Fruit fly (Drosophila melanogaster) whole organism, embryonic: ENCODE data around the gene Rab3-GAP.
A peak's percentile ranks its signal among the peaks of the same experiment; 100 is the strongest.

ENCODE experiments used
- Ada2b ChIP-seq: fragments of 200-800 bp; sonication (Bioruptor generic); IDR thresholded peaks from 2 replicates; pipeline ENCODE4 v1.3.6; 2022; ENCODE audit warnings: missing biosample characterization, missing genetic modification characterization
- Atf3 ChIP-seq: fragments of 200-800 bp; sonication (Bioruptor generic); optimal IDR thresholded peaks from 3 replicates; lab custom pipeline; 2016; ENCODE audit warnings: missing biosample characterization, missing genetic modification characterization
- B-H1 ChIP-seq: fragments of 200-800 bp; sonication (Bioruptor generic); IDR thresholded peaks from 3 replicates; pipeline ENCODE4 v1.3.6; 2022; ENCODE audit warnings: missing biosample characterization, missing genetic modification characterization
- CG10147 ChIP-seq: fragments of 200-800 bp; sonication (Bioruptor generic); optimal IDR thresholded peaks from 2 replicates; lab custom pipeline; 2019; ENCODE audit warnings: missing biosample characterization, mild to moderate bottlenecking, missing genetic modification characterization, moderate library complexity
- CG10267 ChIP-seq: fragments of 200-800 bp; sonication (Bioruptor generic); optimal IDR thresholded peaks from 2 replicates; lab custom pipeline; 2018; ENCODE audit warnings: missing biosample characterization, mild to moderate bottlenecking, missing genetic modification characterization, moderate library complexity
- CG11247 ChIP-seq: fragments of 200-800 bp; sonication (Bioruptor generic); IDR thresholded peaks from 2 replicates; pipeline ENCODE4 v1.3.6; 2022; ENCODE audit warnings: missing biosample characterization, missing genetic modification characterization
- CG11504 ChIP-seq: fragments of 200-800 bp; sonication (Bioruptor generic); optimal IDR thresholded peaks from 3 replicates; lab custom pipeline; 2019; ENCODE audit warnings: missing biosample characterization, mild to moderate bottlenecking, missing genetic modification characterization, moderate library complexity
- CG11723 ChIP-seq: fragments of 200-800 bp; sonication (Bioruptor generic); optimal IDR thresholded peaks from 2 replicates; lab custom pipeline; 2017; ENCODE audit warnings: missing biosample characterization, mild to moderate bottlenecking, missing genetic modification characterization
- CG13123 ChIP-seq: fragments of 200-800 bp; sonication (Bioruptor generic); optimal IDR thresholded peaks from 2 replicates; lab custom pipeline; 2016; ENCODE audit warnings: missing biosample characterization, missing genetic modification characterization
- CG13894 ChIP-seq: fragments of 200-800 bp; sonication (Bioruptor generic); optimal IDR thresholded peaks from 3 replicates; lab custom pipeline; 2018; ENCODE audit warnings: missing biosample characterization, mild to moderate bottlenecking, missing genetic modification characterization, moderate library complexity
- CG1529 ChIP-seq: fragments of 200-800 bp; sonication (Bioruptor generic); optimal IDR thresholded peaks from 3 replicates; lab custom pipeline; 2018; ENCODE audit warnings: missing biosample characterization, missing genetic modification characterization
- CG16815 ChIP-seq: fragments of 200-800 bp; sonication (Bioruptor generic); optimal IDR thresholded peaks from 3 replicates; lab custom pipeline; 2017; ENCODE audit warnings: missing biosample characterization, mild to moderate bottlenecking, missing genetic modification characterization
- CG17328 ChIP-seq: fragments of 200-800 bp; sonication (Bioruptor generic); IDR thresholded peaks from 2 replicates; pipeline ENCODE4 v1.3.6; 2022; ENCODE audit warnings: missing biosample characterization, missing genetic modification characterization
- CG30403 ChIP-seq: fragments of 200-800 bp; sonication (Bioruptor generic); optimal IDR thresholded peaks from 3 replicates; lab custom pipeline; 2016; ENCODE audit warnings: missing biosample characterization, missing genetic modification characterization
- CG3726 ChIP-seq: fragments of 200-800 bp; sonication (Bioruptor generic); IDR thresholded peaks from 3 replicates; pipeline ENCODE4, ENCODE4 v1.3.6; 2022; ENCODE audit warnings: missing biosample characterization, missing genetic modification characterization
- CG3838 ChIP-seq: fragments of 200-800 bp; sonication (Bioruptor generic); optimal IDR thresholded peaks from 3 replicates; lab custom pipeline; 2016; ENCODE audit warnings: missing biosample characterization, missing genetic modification characterization
- CG6791 ChIP-seq: fragments of 200-800 bp; sonication (Bioruptor generic); IDR thresholded peaks from 3 replicates; pipeline ENCODE4 v1.3.6; 2022; ENCODE audit warnings: missing biosample characterization, missing genetic modification characterization; ENCODE audit not compliant: partially characterized antibody
- CG7839 ChIP-seq: fragments of 200-800 bp; sonication (Bioruptor generic); optimal IDR thresholded peaks from 3 replicates; lab custom pipeline; 2018; ENCODE audit warnings: missing biosample characterization, mild to moderate bottlenecking, missing genetic modification characterization, moderate library complexity
- CG8281 ChIP-seq: fragments of 200-800 bp; sonication (Bioruptor generic); optimal IDR thresholded peaks from 2 replicates; lab custom pipeline; 2018; ENCODE audit warnings: missing biosample characterization, mild to moderate bottlenecking, missing genetic modification characterization, moderate library complexity
- CG9437 ChIP-seq: fragments of 200-800 bp; sonication (Bioruptor generic); optimal IDR thresholded peaks from 2 replicates; lab custom pipeline; 2018; ENCODE audit warnings: missing biosample characterization, mild to moderate bottlenecking, missing genetic modification characterization
- CTCF ChIP-seq: fragments of 200-800 bp; sonication (Bioruptor generic); optimal IDR thresholded peaks from 2 replicates; lab custom pipeline; 2017; ENCODE audit warnings: missing biosample characterization, mild to moderate bottlenecking, missing genetic modification characterization, moderate library complexity
- CoRest ChIP-seq: fragments of 200-800 bp; sonication (Bioruptor generic); optimal IDR thresholded peaks from 3 replicates; lab custom pipeline; 2018; ENCODE audit warnings: missing biosample characterization, mild to moderate bottlenecking, missing genetic modification characterization, moderate library complexity
- CrebB ChIP-seq: fragments of 200-800 bp; sonication (Bioruptor generic); optimal IDR thresholded peaks from 3 replicates; lab custom pipeline; 2018; ENCODE audit warnings: missing biosample characterization, mild to moderate bottlenecking, missing genetic modification characterization
- H15 ChIP-seq: fragments of 200-800 bp; sonication (Bioruptor generic); IDR thresholded peaks from 3 replicates; pipeline ENCODE4 v1.3.6; 2022; ENCODE audit warnings: missing biosample characterization, missing genetic modification characterization
- H2.0 ChIP-seq: fragments of 200-800 bp; sonication (Bioruptor generic); IDR thresholded peaks from 2 replicates; pipeline ENCODE4 v1.3.6; 2022; ENCODE audit warnings: missing biosample characterization, missing genetic modification characterization
- HLH4C ChIP-seq: fragments of 200-800 bp; sonication (Bioruptor generic); IDR thresholded peaks from 3 replicates; pipeline ENCODE4 v1.3.6; 2022; ENCODE audit warnings: missing biosample characterization, missing genetic modification characterization; ENCODE audit not compliant: partially characterized antibody
- Hey ChIP-seq: fragments of 200-800 bp; sonication (Bioruptor generic); optimal IDR thresholded peaks from 3 replicates; lab custom pipeline; 2018; ENCODE audit warnings: missing biosample characterization, mild to moderate bottlenecking, missing genetic modification characterization
- Max ChIP-seq: fragments of 200-800 bp; sonication (Bioruptor generic); optimal IDR thresholded peaks from 2 replicates; lab custom pipeline; 2016; ENCODE audit warnings: missing biosample characterization, mild to moderate bottlenecking, missing genetic modification characterization
- Oaz ChIP-seq: fragments of 200-800 bp; sonication (Bioruptor generic); IDR thresholded peaks from 2 replicates; pipeline ENCODE4 v1.3.6; 2022; ENCODE audit warnings: missing biosample characterization, missing genetic modification characterization
- Rfx ChIP-seq: fragments of 200-800 bp; sonication (Bioruptor generic); IDR thresholded peaks from 2 replicates; pipeline ENCODE4 v1.3.6; 2022; ENCODE audit warnings: missing biosample characterization, missing genetic modification characterization
- bigmax ChIP-seq: fragments of 200-800 bp; sonication (Bioruptor generic); optimal IDR thresholded peaks from 2 replicates; lab custom pipeline; 2018; ENCODE audit warnings: missing biosample characterization, mild to moderate bottlenecking, missing genetic modification characterization
- corto ChIP-seq: fragments of 200-800 bp; sonication (Bioruptor generic); optimal IDR thresholded peaks from 2 replicates; lab custom pipeline; 2016; ENCODE audit warnings: missing biosample characterization, mild to moderate bottlenecking, missing genetic modification characterization, moderate library complexity
- cwo ChIP-seq: fragments of 200-800 bp; sonication (Bioruptor generic); optimal IDR thresholded peaks from 3 replicates; lab custom pipeline; 2017; ENCODE audit warnings: missing biosample characterization, missing genetic modification characterization, mild to moderate bottlenecking, moderate library complexity, missing genetic modification reagents
- dysf ChIP-seq: fragments of 200-800 bp; sonication (Bioruptor generic); IDR thresholded peaks from 3 replicates; pipeline ENCODE4 v1.3.6; 2022; ENCODE audit warnings: missing biosample characterization, missing genetic modification characterization
- fd64A ChIP-seq: fragments of 200-800 bp; sonication (Bioruptor generic); optimal IDR thresholded peaks from 3 replicates; lab custom pipeline; 2018; ENCODE audit warnings: missing biosample characterization, mild to moderate bottlenecking, missing genetic modification characterization
- fru ChIP-seq: fragments of >200 bp; optimal IDR thresholded peaks from 2 replicates; lab custom pipeline; 2017
- hb ChIP-seq: fragments of 200-800 bp; sonication (Bioruptor generic); IDR thresholded peaks from 3 replicates; pipeline ENCODE4 v1.3.6; 2022; ENCODE audit warnings: missing biosample characterization, missing genetic modification characterization; ENCODE audit not compliant: partially characterized antibody
- hbn ChIP-seq: fragments of 200-800 bp; sonication (Bioruptor generic); IDR thresholded peaks from 2 replicates; pipeline ENCODE4 v1.3.6; 2022; ENCODE audit warnings: missing biosample characterization, missing genetic modification characterization; ENCODE audit not compliant: partially characterized antibody
- jing ChIP-seq: fragments of 200-800 bp; sonication (Bioruptor generic); optimal IDR thresholded peaks from 2 replicates; lab custom pipeline; 2018; ENCODE audit warnings: missing biosample characterization, mild to moderate bottlenecking, missing genetic modification characterization
- kah ChIP-seq: fragments of 200-800 bp; sonication (Bioruptor generic); optimal IDR thresholded peaks from 2 replicates; lab custom pipeline; 2018; ENCODE audit warnings: missing biosample characterization, mild to moderate bottlenecking, missing genetic modification characterization
- kni ChIP-seq: fragments of 200-800 bp; sonication (Bioruptor generic); optimal IDR thresholded peaks from 3 replicates; lab custom pipeline; 2017; ENCODE audit warnings: mild to moderate bottlenecking, missing biosample characterization, missing genetic modification reagents, missing genetic modification characterization
- lmd ChIP-seq: fragments of 200-800 bp; sonication (Bioruptor generic); IDR thresholded peaks from 2 replicates; pipeline ENCODE4 v1.3.6; 2022; ENCODE audit warnings: missing biosample characterization, missing genetic modification characterization
- p53 ChIP-seq: fragments of 200-800 bp; sonication (Bioruptor generic); optimal IDR thresholded peaks from 2 replicates; lab custom pipeline; 2016; ENCODE audit warnings: missing biosample characterization, missing genetic modification characterization
- pan ChIP-seq, 4 experiments: fragments of >200 bp in 3 of 4; fragments of 200-800 bp in 1 of 4; sonication (Bioruptor generic) in 1 of 4; optimal IDR thresholded peaks in 3 of 4; IDR thresholded peaks in 1 of 4; 2 replicates each; pipeline versions ENCODE4 v1.3.6 to Lab custom; 2017 to 2022; ENCODE audit warnings: missing biosample characterization in 2 of 4, missing genetic modification characterization in 2 of 4, mixed read lengths in 1 of 4
- sd ChIP-seq: fragments of 200-800 bp; sonication (Bioruptor generic); optimal IDR thresholded peaks from 3 replicates; lab custom pipeline; 2018; ENCODE audit warnings: missing biosample characterization, mild to moderate bottlenecking, missing genetic modification characterization, moderate library complexity
- sens ChIP-seq: fragments of 200-800 bp; sonication (Bioruptor generic); peaks from one replicate; lab custom pipeline; 2016; ENCODE audit warnings: missing biosample characterization, missing genetic modification characterization
- ssp ChIP-seq: fragments of 200-800 bp; sonication (Bioruptor generic); IDR thresholded peaks from 2 replicates; pipeline ENCODE4 v1.3.6; 2022; ENCODE audit warnings: missing biosample characterization, missing genetic modification characterization
- usp ChIP-seq: fragments of >200 bp; optimal IDR thresholded peaks from 2 replicates; lab custom pipeline; 2017; ENCODE audit warnings: missing biosample characterization, missing genetic modification characterization
- wdn ChIP-seq: fragments of 200-800 bp; sonication (Bioruptor generic); IDR thresholded peaks from 2 replicates; pipeline ENCODE4 v1.3.6; 2022; ENCODE audit warnings: missing biosample characterization, missing genetic modification characterization
- zfh1 ChIP-seq: fragments of 200-800 bp; sonication (Bioruptor generic); IDR thresholded peaks from 3 replicates; pipeline ENCODE4 v1.3.6; 2022; ENCODE audit warnings: missing biosample characterization, missing genetic modification characterization

Rab3-GAP gene

DNA sequence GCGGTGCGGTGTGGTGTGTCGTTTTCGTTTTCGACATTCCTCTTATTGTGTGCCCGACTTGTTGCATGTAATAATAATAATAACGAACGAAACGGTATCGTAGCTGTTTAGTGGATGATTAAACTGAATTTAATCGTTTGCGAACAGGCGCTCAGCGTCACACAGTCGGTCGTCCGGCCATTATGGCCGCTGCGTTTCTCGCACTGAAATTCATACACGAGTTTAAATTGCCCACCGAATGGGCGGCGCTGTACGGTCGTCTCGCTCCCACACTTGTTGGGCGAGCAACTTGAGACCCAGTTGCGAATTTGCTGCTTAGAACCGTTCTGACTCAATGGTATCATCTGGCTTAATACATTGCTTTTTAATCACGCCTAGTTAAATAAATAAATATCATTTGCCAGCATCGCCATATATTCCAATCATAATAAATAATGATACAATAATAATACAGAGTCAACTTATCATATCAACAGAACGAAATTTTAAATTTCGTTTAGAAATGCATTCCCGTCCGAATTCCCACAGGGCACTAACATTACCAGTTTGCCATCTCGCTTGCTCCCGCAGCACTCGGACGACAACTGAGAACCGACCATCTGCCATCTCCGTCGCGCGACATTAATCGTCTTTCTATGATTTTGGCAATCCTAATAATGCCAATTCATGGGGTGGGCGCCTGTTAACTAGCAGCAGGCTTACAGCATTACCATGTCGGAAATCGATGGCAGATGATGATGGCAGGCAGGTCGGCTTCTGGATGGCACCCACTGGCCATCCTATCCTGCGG, 51.9 kb downstream of the Rab3-GAP start (continued):
- TF ChIP-seq pan (optimal IDR thresholded peaks at IDR 0.05; lab: Kevin White, UChicago) (no peak), pan (GFP tag; optimal IDR thresholded peaks at IDR 0.05 in 1 of 2, IDR thresholded peaks at IDR 0.05 in 1 of 2) (no peak), Rfx (GFP tag; lab: Robert Waterston, UW) (no peak), zfh1 (GFP tag; lab: Robert Waterston, UW) (no peak), CG1529 (GFP tag; lab: Kevin White, UChicago) (peak; percentile 77), CG8281 (tag; lab: Kevin White, UChicago) (peak; percentile 82), B-H1 (GFP tag; lab: Robert Waterston, UW) (no peak), CG16815 (GFP tag; lab: Kevin White, UChicago) (peak; percentile 89), CG3726 (GFP tag; lab: Robert Waterston, UW) (no peak), kni (no peak), H15 (GFP tag; lab: Robert Waterston, UW) (no peak), lmd (GFP tag; lab: Robert Waterston, UW) (no peak), corto (no peak), CoRest (tag; lab: Kevin White, UChicago) (peak; percentile 97), CG30403 (GFP tag; lab: Kevin White, UChicago) (peak; percentile 94), kah (peak; percentile 30), fd64A (no peak), wdn (no peak), Atf3 (peak; percentile 53), CG11723 (peak; percentile 89), p53 (GFP tag; lab: Kevin White, UChicago) (no peak), dysf (GFP tag; lab: Robert Waterston, UW) (no peak), CTCF (GFP tag; lab: Kevin White, UChicago) (peak; percentile 41), CG13894 (tag; lab: Kevin White, UChicago) (peak; percentile 88), bigmax (GFP tag; lab: Kevin White, UChicago) (no peak), CG3838 (GFP tag; lab: Kevin White, UChicago) (peak; percentile 17), Hey (peak; percentile 66), CG7839 (peak; percentile 95), ssp (no peak), Max (peak; percentile 84), Oaz (GFP tag; lab: Robert Waterston, UW) (no peak), hbn (GFP tag; lab: Robert Waterston, UW) (no peak), hb (GFP tag; lab: Robert Waterston, UW) (no peak), fru (lab: Kevin White, UChicago) (no peak), sd (tag; lab: Kevin White, UChicago) (peak; percentile 99), jing (GFP tag; lab: Kevin White, UChicago) (no peak), CG13123 (GFP tag; lab: Kevin White, UChicago) (peak; percentile 85), CG10147 (peak; percentile 94), HLH4C (GFP tag; lab: Robert Waterston, UW) (no peak), CG11504 (tag; lab: Kevin White, UChicago) (peak; percentile 87), CG10267 (tag; lab: Kevin White, UChicago) (peak; percentile 85), CG6791 (GFP tag; lab: Robert Waterston, UW) (no peak), CG11247 (GFP tag; lab: Robert Waterston, UW) (no peak), H2.0 (GFP tag; lab: Robert Waterston, UW) (no peak), cwo (peak; percentile 88), sens (GFP tag; lab: Kevin White, UChicago) (peak; percentile 97), CG17328 (no peak), CrebB (tag; lab: Kevin White, UChicago) (peak; percentile 92), CG9437 (GFP tag; lab: Kevin White, UChicago) (peak; percentile 85), Ada2b (GFP tag; lab: Robert Waterston, UW) (no peak), usp (GFP tag; lab: Kevin White, UChicago) (no peak)
